Fruit fly (Drosophila melanogaster): ENCODE results near the gene GATAd.
A peak's percentile ranks its signal among the peaks of the same experiment; 100 is the strongest.

The GATAd gene

DNA sequence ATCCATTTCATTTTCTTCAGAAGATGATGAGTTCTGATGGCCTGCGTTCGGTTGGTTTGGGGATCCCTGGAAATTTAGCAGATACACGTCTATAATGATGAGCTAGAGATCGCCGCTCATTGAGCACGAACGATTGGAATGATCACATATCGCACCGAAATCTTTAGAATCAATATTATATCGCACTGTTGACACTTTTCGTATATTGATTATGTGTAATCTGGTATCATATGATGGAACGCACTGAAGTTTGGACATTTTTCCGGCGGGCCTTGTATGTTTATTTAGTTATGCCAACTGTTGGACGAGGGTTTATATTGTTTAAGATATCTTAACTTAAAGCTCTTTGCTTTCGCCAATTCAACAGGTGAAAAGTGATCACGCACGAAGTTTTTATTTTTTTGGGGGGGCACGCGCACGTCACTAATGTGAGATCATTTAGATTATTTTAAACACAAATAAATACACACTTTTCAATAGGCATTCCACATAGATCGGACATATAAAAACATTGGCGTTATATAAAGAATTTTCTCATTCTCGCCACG is 12.4 kb upstream of the GATAd start (continued):
- peak; percentile 7 for TF ChIP-seq CG11723 (GFP tag; optimal IDR thresholded peaks at IDR 0.05)
- no peak for TF ChIP-seq wdn (GFP tag; IDR thresholded peaks at IDR 0.05)
- TF ChIP-seq nmo (GFP tag; optimal IDR thresholded peaks at IDR 0.05) = peak; percentile 22
- TF ChIP-seq abd-A (tag; optimal IDR thresholded peaks at IDR 0.05) = no peak
- TF ChIP-seq CG10979 (tag; optimal IDR thresholded peaks at IDR 0.05) = peak; percentile 4
- TF ChIP-seq vvl (GFP tag; IDR thresholded peaks at IDR 0.05) = 0 out of 2 replicates have a peak, but pooled peaks have one; percentile 5
- TF ChIP-seq nerfin-2 (GFP tag; IDR thresholded peaks at IDR 0.05; ENCODE audit: partially characterized antibody) = peak; percentile 60
- no peak for TF ChIP-seq sug (tag; optimal IDR thresholded peaks at IDR 0.05)
- TF ChIP-seq CG3995 (GFP tag; optimal IDR thresholded peaks at IDR 0.05) = peak; percentile 95
- TF ChIP-seq pb (GFP tag; optimal IDR thresholded peaks at IDR 0.05) = peak; percentile 4
- TF ChIP-seq vfl (GFP tag; optimal IDR thresholded peaks at IDR 0.05) = no peak
- peak; percentile 18 for TF ChIP-seq Antp (GFP tag; optimal IDR thresholded peaks at IDR 0.05)
- peak; percentile 12 for TF ChIP-seq D19B (GFP tag; optimal IDR thresholded peaks at IDR 0.05)
- TF ChIP-seq Myb (GFP tag; optimal IDR thresholded peaks at IDR 0.05) = no peak
- TF ChIP-seq CG12391 (tag; optimal IDR thresholded peaks at IDR 0.05) = no peak
- peak; percentile 1 for TF ChIP-seq CG6254 (GFP tag; optimal IDR thresholded peaks at IDR 0.05)
- TF ChIP-seq Kr (GFP tag; optimal IDR thresholded peaks at IDR 0.05) = no peak
- TF ChIP-seq CG7963 (GFP tag; IDR thresholded peaks at IDR 0.05; ENCODE audit: partially characterized antibody) = 0 out of 3 replicates have a peak, but pooled peaks have one; percentile 39
- peak; percentile 2 for TF ChIP-seq pum (GFP tag; optimal IDR thresholded peaks at IDR 0.05)
- TF ChIP-seq H15 (GFP tag; IDR thresholded peaks at IDR 0.05) = 0 out of 3 replicates have a peak, but pooled peaks have one; percentile 10
- peak; percentile 2 for TF ChIP-seq Nf-YC (tag; optimal IDR thresholded peaks at IDR 0.05)
- peak; percentile 63; the same call in 2 of the 3 replicates for TF ChIP-seq HLH4C (GFP tag; IDR thresholded peaks at IDR 0.05; ENCODE audit: partially characterized antibody)
- TF ChIP-seq mld (GFP tag; IDR thresholded peaks at IDR 0.05; ENCODE audit: partially characterized antibody) = 0 out of 3 replicates have a peak, but pooled peaks have one; percentile 51
- no peak for TF ChIP-seq run (tag; optimal IDR thresholded peaks at IDR 0.05)
- peak; percentile 43; the same call in 1 of the 3 replicates for TF ChIP-seq Dbx (GFP tag; IDR thresholded peaks at IDR 0.05)
- TF ChIP-seq CG10654 (GFP tag; optimal IDR thresholded peaks at IDR 0.05) = no peak
- TF ChIP-seq CG14441 (GFP tag; IDR thresholded peaks at IDR 0.05) = no peak
- TF ChIP-seq CG10209 (GFP tag; optimal IDR thresholded peaks at IDR 0.05) = peak; percentile 7
- TF ChIP-seq CG9437 (GFP tag; optimal IDR thresholded peaks at IDR 0.05) = peak; percentile 7
- no peak for TF ChIP-seq Hey (tag; optimal IDR thresholded peaks at IDR 0.05)
- TF ChIP-seq tna (GFP tag; IDR thresholded peaks at IDR 0.05; ENCODE audit: partially characterized antibody) = peak; percentile 57
- TF ChIP-seq CG15514 (GFP tag; optimal IDR thresholded peaks at IDR 0.05) = peak; percentile 6
- peak; percentile 10 for TF ChIP-seq slp2 (GFP tag; optimal IDR thresholded peaks at IDR 0.05)
- TF ChIP-seq sqz (GFP tag; optimal IDR thresholded peaks at IDR 0.05) = peak; percentile 51
- TF ChIP-seq knrl (GFP tag; IDR thresholded peaks at IDR 0.05; ENCODE audit: partially characterized antibody) = peak; percentile 86; the same call in 2 of the 3 replicates
- TF ChIP-seq CG8290 (GFP tag; optimal IDR thresholded peaks at IDR 0.05) = no peak
- TF ChIP-seq CG8290 (tag; optimal IDR thresholded peaks at IDR 0.05) = peak; percentile 26 to 36
- TF ChIP-seq nerfin-1 (tag; optimal IDR thresholded peaks at IDR 0.05) = peak; percentile 10
- peak; percentile 35 for TF ChIP-seq zfh2 (GFP tag; optimal IDR thresholded peaks at IDR 0.05)
- peak; percentile 16 for TF ChIP-seq NfI (GFP tag; optimal IDR thresholded peaks at IDR 0.05)
- TF ChIP-seq CG11560 (tag; IDR thresholded peaks at IDR 0.05) = no peak
- TF ChIP-seq CG2889 (GFP tag; IDR thresholded peaks at IDR 0.05) = no peak
- peak; percentile 36 for TF ChIP-seq CG4424 (GFP tag; optimal IDR thresholded peaks at IDR 0.05)
- peak; percentile 60; the same call in 1 of the 2 replicates for TF ChIP-seq amos (GFP tag; IDR thresholded peaks at IDR 0.05; ENCODE audit: partially characterized antibody)
- TF ChIP-seq CG13424 (tag; optimal IDR thresholded peaks at IDR 0.05) = peak; percentile 8
- peak; percentile 7 for TF ChIP-seq phol (tag; optimal IDR thresholded peaks at IDR 0.05)
- TF ChIP-seq Gug (GFP tag; IDR thresholded peaks at IDR 0.05) = peak; percentile 17; the same call in 1 of the 4 replicates
- no peak for TF ChIP-seq CG1024 (GFP tag; IDR thresholded peaks at IDR 0.05)
- 0 out of 2 replicates have a peak, but pooled peaks have one; percentile 29 for TF ChIP-seq CG32532 (GFP tag; IDR thresholded peaks at IDR 0.05)

Data from whole organism, embryonic.